Worm (Caenorhabditis elegans): Measurements from ENCODE around the gene T05C12.9.

ce11 chrII:8144543-8144942 lies 48.5 kb downstream of the T05C12.9 start, which contains the start of gene F10B5.2:
- no peak for TF ChIP-seq ref-2 (tag; optimal IDR thresholded peaks at IDR 0.05)
- TF ChIP-seq ceh-48 (tag; optimal IDR thresholded peaks at IDR 0.05): no peak
- TF ChIP-seq dmd-4 (tag; optimal IDR thresholded peaks at IDR 0.05; ENCODE audit: borderline replicate concordance): no peak
- TF ChIP-seq unc-86 (tag; optimal IDR thresholded peaks at IDR 0.05): no peak
